Worm (Caenorhabditis elegans) whole organism, L4/young adult: ENCODE results near the gene srg-7.

ENCODE experiments used
- W03F9.2 ChIP-seq: fragments of 150-350 bp; optimal IDR thresholded peaks from 2 replicates; lab custom pipeline; 2014; ENCODE audit warnings: missing biosample characterization, missing genetic modification characterization
- dao-5 ChIP-seq: sonication (generic microtip); optimal IDR thresholded peaks from 2 replicates; lab custom pipeline; 2016; ENCODE audit warnings: missing genotype, missing genetic modification characterization, moderate library complexity, missing compliant biosample characterization
- him-1 ChIP-seq: sonication (generic microtip); optimal IDR thresholded peaks from 2 replicates; lab custom pipeline; 2016; ENCODE audit warnings: missing genotype, missing genetic modification reagents, missing genetic modification characterization, missing compliant biosample characterization

srg-7 gene

ce11 chrIII:6261985-6262384, 6.0 kb downstream of the srg-7 start, which contains the start of gene srg-4:
TSS of gene srg-4 (minus strand) at chrIII:6262085.
- TF ChIP-seq W03F9.2 (tag; lab: Kevin White, UChicago): no peak
- TF ChIP-seq him-1 (tag; lab: Kevin White, UChicago): no peak
- no peak for TF ChIP-seq dao-5

- TF ChIP-seq W03F9.2 (tag; lab: Kevin White, UChicago) (no peak), him-1 (tag; lab: Kevin White, UChicago) (no peak), dao-5 (no peak)
Observed at ce11 chrIII:6260115-6260514, 7.8 kb downstream of the srg-7 start, which contains the start of gene srg-2. TSS of gene srg-2 (minus strand) at chrIII:6260215.

- TF ChIP-seq W03F9.2 (tag; lab: Kevin White, UChicago) (no peak), him-1 (tag; lab: Kevin White, UChicago) (no peak), dao-5 (no peak)
Observed at ce11 chrIII:6258262-6258661, 9.7 kb downstream of the srg-7 start, which contains the start of gene srg-1. TSS of gene srg-1 (minus strand) at chrIII:6258362.

ce11 chrIII:6256675-6257074, 11.3 kb downstream of the srg-7 start, which contains the start of gene srg-9:
TSS of gene srg-9 (minus strand) at chrIII:6256775.
- no peak for TF ChIP-seq him-1 (tag; lab: Kevin White, UChicago)
- no peak for TF ChIP-seq W03F9.2 (tag; lab: Kevin White, UChicago)
- TF ChIP-seq dao-5: no peak

ce11 chrIII:6254737-6255136, 13.2 kb downstream of the srg-7 start, which contains the start of gene srg-8:
TSS of gene srg-8 (minus strand) at chrIII:6254837.
- TF ChIP-seq W03F9.2 (tag; lab: Kevin White, UChicago): no peak
- no peak for TF ChIP-seq dao-5
- no peak for TF ChIP-seq him-1 (tag; lab: Kevin White, UChicago)

- TF ChIP-seq him-1 (tag; lab: Kevin White, UChicago) (no peak), dao-5 (no peak), W03F9.2 (tag; lab: Kevin White, UChicago) (no peak)
Observed at ce11 chrIII:6251511-6251910, 16.4 kb downstream of the srg-7 start, which contains the start of gene amdh-1. TSS of gene amdh-1 (plus strand) at chrIII:6251811.

- TF ChIP-seq W03F9.2 (tag; lab: Kevin White, UChicago) (no peak), him-1 (tag; lab: Kevin White, UChicago) (no peak), dao-5 (no peak)
Observed at ce11 chrIII:6248064-6248687, 19.8 kb downstream of the srg-7 start, which contains the start of the genes gen-1 and stt-3. TSS of gene gen-1 (minus strand) at chrIII:6248158. TSS of gene stt-3 (plus strand) at chrIII:6248637.

- TF ChIP-seq W03F9.2 (tag; lab: Kevin White, UChicago) (no peak), dao-5 (no peak), him-1 (tag; lab: Kevin White, UChicago) (no peak)
Observed at ce11 chrIII:6245728-6246127, 22.2 kb downstream of the srg-7 start, which contains the start of gene bcas-2. TSS of gene bcas-2 (minus strand) at chrIII:6245828.

- TF ChIP-seq dao-5: no peak
- TF ChIP-seq W03F9.2 (tag; lab: Kevin White, UChicago): no peak
Observed at ce11 chrIII:6240528-6240927, 27.4 kb downstream of the srg-7 start, which contains the start of gene T12A2.3. TSS of gene T12A2.3 (plus strand) at chrIII:6240828.

- TF ChIP-seq him-1 (tag; lab: Kevin White, UChicago) (no peak), W03F9.2 (tag; lab: Kevin White, UChicago) (no peak), dao-5 (no peak)
Observed at ce11 chrIII:6236649-6237048, 31.3 kb downstream of the srg-7 start, which contains the start of gene T12A2.21. TSS of gene T12A2.21 (minus strand) at chrIII:6236749.

- TF ChIP-seq him-1 (tag; lab: Kevin White, UChicago): no peak
- TF ChIP-seq dao-5: no peak
- TF ChIP-seq W03F9.2 (tag; lab: Kevin White, UChicago): no peak
Observed at ce11 chrIII:6231880-6232279, 36.1 kb downstream of the srg-7 start.

ce11 chrIII:6230870-6231269, 37.1 kb downstream of the srg-7 start, which contains the start of gene esyt-2:
TSS of gene esyt-2 (minus strand) at chrIII:6230970.
- no peak for TF ChIP-seq him-1 (tag; lab: Kevin White, UChicago)
- TF ChIP-seq W03F9.2 (tag; lab: Kevin White, UChicago): no peak
- TF ChIP-seq dao-5: no peak

- TF ChIP-seq him-1 (tag; lab: Kevin White, UChicago): no peak
- no peak for TF ChIP-seq dao-5
- TF ChIP-seq W03F9.2 (tag; lab: Kevin White, UChicago): no peak
Observed at ce11 chrIII:6221403-6221802, 46.6 kb downstream of the srg-7 start.

ce11 chrIII:6216833-6217466, 51.0 kb downstream of the srg-7 start, which contains the start of gene hot-4:
TSS of gene hot-4 (plus strand) at chrIII:6217416.
- TF ChIP-seq dao-5 (no peak), him-1 (tag; lab: Kevin White, UChicago) (no peak), W03F9.2 (tag; lab: Kevin White, UChicago) (no peak)
